Fruit fly (Drosophila melanogaster) Kc167 (cell line): ENCODE measurements around the gene CCAP-R.

Experiments
- Myc ChIP-seq: fragments of >200 bp; optimal IDR thresholded peaks from 2 replicates; lab custom pipeline; 2017; ENCODE audit warnings: missing external identifiers
- Sin3A ChIP-seq: fragments of >200 bp; optimal IDR thresholded peaks from 2 replicates; lab custom pipeline; 2018; ENCODE audit warnings: missing external identifiers
- h ChIP-seq: fragments of >200 bp; optimal IDR thresholded peaks from 3 replicates; lab custom pipeline; 2018; ENCODE audit warnings: missing external identifiers
- insv ChIP-seq: fragments of >200 bp; optimal IDR thresholded peaks from 3 replicates; lab custom pipeline; 2018; ENCODE audit warnings: missing external identifiers
- psq ChIP-seq: fragments of >200 bp; optimal IDR thresholded peaks from 2 replicates; lab custom pipeline; 2017; ENCODE audit warnings: missing external identifiers
- ttk ChIP-seq: sonication (Bioruptor generic); optimal IDR thresholded peaks from 2 replicates; lab custom pipeline; 2017; ENCODE audit warnings: missing external identifiers

DNA sequence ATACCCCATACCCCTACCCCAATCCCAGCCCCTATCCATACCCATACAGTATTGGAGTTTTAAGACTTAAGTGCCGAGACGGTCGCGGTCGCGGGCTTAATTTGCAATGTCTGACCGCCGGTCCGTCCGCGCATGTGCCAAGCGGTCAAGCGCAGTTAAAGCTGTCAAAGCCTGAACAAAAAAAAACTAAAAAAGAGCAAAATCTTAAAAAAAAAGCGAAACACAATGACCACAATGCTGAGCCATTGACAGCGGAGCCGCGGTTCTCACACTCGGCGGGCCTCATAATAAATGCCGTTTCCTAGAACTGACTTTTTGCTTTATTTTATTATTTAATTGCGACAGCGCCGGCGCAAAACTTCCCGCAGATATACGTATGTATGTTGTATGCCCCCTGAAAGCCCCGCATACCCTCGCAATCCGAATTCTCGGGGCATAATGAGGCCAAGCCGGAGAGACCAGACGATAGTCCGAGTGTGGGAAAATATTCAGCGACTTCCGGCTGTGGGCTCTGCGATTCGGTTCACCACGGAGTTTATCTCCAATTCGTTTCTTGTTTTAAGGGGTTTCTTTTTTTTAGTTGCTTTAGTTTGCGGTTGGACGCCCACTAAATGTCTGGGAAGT lies 48.4 kb upstream of the CCAP-R start:
- no peak for TF ChIP-seq ttk (lab: Kevin White, UChicago)
- no peak for TF ChIP-seq insv
- TF ChIP-seq Myc, result no peak
- TF ChIP-seq psq (lab: Kevin White, UChicago), result no peak
- TF ChIP-seq h (lab: Kevin White, UChicago), result no peak
- TF ChIP-seq Sin3A (lab: Kevin White, UChicago), result no peak
